Fruit fly (Drosophila melanogaster): ENCODE measurements around the gene bnl.

Gene bnl

DNA sequence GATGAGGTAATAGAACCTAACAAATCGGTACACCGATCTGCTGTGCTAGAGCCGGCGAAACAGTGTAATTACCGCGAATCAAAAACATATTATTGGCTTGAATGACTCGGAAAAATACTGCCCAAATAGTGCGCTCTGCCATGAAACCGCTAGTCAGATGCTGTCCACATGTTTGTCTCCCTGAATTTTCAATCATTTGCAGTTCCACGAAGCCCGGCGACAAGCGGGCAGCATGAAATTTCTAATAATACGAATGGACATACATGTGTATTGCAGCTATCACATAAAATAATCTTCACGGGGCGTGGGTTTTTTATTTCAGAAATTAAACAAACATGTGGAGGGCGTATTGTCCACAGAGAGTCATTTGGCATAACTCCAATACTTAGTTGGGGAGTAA lies 22.3 kb upstream of the bnl start:
- TF ChIP-seq CG8478 (optimal IDR thresholded peaks at IDR 0.05), result no peak
- TF ChIP-seq pan (optimal IDR thresholded peaks at IDR 0.05), result no peak
- no peak for TF ChIP-seq psq (optimal IDR thresholded peaks at IDR 0.05)
- TF ChIP-seq Dll (optimal IDR thresholded peaks at IDR 0.05), result no peak
- no peak for TF ChIP-seq EcR (GFP tag; optimal IDR thresholded peaks at IDR 0.05)
- TF ChIP-seq usp (GFP tag; optimal IDR thresholded peaks at IDR 0.05), result no peak

DNA sequence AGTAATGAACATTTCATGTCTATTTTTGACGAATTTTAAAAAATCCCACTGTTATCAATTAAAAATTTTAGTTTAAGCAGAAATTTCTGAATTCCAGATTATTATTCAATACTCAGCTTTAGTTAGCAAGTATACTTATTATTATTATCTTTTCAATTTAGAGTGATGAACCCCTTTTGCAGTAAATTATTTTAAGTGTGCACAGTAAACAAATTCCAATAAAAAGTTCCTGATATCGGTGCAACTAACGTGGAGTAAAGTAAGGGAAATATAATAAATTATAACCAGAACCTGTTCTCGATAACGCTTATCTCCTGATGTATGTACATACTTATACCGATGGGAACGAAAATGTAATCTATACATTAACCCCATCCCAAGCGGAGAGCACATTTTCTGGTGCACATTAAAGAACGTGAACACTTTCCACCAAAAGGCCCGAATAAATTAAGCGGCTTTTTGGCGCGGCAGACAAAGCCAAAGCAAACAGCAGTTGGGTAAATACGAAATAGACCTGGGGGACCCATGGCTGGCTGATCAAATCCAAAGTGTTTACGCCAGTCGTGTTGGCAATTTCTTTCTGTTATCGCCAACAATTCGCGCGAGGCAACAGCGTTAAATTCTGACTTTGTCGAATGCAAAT lies 21.5 kb upstream of the bnl start:
- TF ChIP-seq psq (optimal IDR thresholded peaks at IDR 0.05) (no peak), Dll (optimal IDR thresholded peaks at IDR 0.05) (no peak), usp (GFP tag; optimal IDR thresholded peaks at IDR 0.05) (no peak), CG8478 (optimal IDR thresholded peaks at IDR 0.05) (no peak), pan (optimal IDR thresholded peaks at IDR 0.05) (no peak), EcR (GFP tag; optimal IDR thresholded peaks at IDR 0.05) (no peak)

DNA sequence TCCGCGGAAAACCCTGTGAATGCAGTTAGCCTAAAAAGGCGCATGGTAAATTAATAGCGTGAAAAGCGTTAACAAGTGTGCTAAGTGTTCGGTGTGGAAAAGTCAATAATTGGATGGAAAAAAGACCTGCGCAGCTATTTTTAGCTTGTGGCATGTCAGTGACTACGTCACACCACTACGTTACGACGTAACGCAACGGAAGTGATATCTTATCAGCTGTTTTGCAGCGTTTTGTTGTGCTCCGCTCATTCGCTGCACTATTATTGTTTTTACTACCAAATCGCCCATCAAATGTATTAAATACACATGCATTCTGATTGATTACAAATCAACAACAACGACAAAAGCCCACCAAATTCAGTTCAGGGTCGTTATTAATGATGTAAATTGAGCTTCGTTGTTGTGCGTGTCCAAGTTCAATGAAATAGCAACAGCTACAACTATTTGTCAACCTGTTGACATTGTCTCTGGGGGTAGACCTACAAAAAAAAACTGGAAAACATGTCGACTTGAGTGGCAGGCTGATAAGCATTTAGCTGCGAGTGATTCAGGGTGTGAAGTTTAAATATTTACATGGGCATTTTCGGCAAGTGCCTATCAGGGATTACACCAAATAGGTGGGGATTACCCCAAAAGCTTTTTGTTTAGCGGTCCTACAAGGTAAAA lies 11.1 kb upstream of the bnl start:
- TF ChIP-seq EcR (GFP tag; optimal IDR thresholded peaks at IDR 0.05) (no peak), CG8478 (optimal IDR thresholded peaks at IDR 0.05) (no peak), Dll (optimal IDR thresholded peaks at IDR 0.05) (no peak), psq (optimal IDR thresholded peaks at IDR 0.05) (no peak), pan (optimal IDR thresholded peaks at IDR 0.05) (no peak), usp (GFP tag; optimal IDR thresholded peaks at IDR 0.05) (no peak)

DNA sequence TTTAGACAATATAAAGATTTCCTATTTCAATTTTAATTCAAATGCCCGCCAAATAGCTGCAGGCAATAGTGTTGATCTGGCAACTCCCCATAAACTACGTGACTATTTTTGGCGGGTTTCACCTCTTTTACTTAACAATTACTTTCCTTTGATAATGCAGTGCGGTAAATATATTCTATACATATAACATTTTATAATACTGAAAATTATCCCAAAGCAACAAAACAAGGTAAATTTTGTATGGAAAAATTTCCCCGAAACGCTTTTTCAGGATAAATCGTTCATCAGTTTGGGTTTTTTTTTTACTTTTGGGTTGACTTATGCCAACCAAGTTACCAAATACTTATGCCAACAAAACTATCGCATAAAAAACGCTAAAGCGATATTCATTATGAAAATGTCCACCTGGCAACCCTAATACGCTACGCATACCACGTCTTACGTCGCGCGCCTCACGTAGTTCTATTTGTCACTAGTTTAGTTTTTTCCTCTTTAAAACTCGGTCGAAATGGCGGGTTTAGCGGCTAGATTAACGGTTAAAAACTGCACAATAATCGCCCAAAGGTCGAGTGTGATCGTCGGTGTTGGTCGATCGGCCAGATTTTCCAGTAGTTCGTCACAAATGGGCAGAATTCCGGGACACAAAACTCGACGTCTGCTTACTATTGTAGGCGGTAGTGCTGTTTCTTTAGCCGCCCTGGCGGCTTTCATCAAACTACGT lies 10.4 kb upstream of the bnl start, which contains the start of gene MICU3:
MICU3 (plus strand) TSS at position 442 of the 721 bp plus-strand sequence.
- TF ChIP-seq psq (optimal IDR thresholded peaks at IDR 0.05) (no peak), usp (GFP tag; optimal IDR thresholded peaks at IDR 0.05) (no peak), pan (optimal IDR thresholded peaks at IDR 0.05) (no peak), EcR (GFP tag; optimal IDR thresholded peaks at IDR 0.05) (no peak), Dll (optimal IDR thresholded peaks at IDR 0.05) (no peak), CG8478 (optimal IDR thresholded peaks at IDR 0.05) (no peak)

DNA sequence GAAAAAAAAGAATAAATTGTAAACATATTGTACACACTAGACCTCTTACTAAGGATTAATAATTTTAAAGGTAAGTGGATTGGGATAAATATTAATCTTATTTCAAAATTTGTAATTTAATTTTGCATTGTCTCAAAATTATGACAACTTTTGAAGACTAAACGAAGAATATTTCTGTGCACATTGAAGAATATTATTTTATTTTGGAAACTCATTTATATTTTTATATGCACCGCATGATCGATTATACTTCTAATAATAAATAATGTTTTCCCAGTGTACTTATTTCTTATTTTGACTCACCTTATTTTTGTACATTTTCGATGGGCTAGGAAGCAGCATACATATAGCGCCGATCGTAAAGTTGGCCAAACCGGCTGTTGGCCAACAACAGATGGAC lies 7.3 kb upstream of the bnl start:
- no peak for TF ChIP-seq CG8478 (optimal IDR thresholded peaks at IDR 0.05)
- TF ChIP-seq pan (optimal IDR thresholded peaks at IDR 0.05), result no peak
- TF ChIP-seq usp (GFP tag; optimal IDR thresholded peaks at IDR 0.05), result no peak

DNA sequence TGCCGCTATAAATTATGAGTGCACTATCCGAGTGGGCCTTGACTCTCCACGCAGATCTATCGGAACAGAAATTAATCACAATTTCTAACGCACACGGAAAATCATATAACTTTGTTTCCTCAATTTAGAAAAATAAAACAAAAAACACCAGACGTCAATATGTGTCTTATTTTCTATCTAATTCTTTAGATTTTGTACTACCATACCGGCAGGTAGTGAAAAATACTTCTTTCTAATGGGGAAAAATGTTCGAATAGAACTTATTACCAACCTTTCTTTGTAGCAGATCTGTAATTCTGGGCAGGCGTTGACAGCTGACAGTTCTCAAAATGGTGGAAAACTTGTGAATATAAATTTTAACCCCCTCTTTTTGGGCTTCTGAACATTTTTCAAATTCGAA lies 3.9 kb upstream of the bnl start, which contains the start of gene CG31459:
CG31459 (plus strand) TSS at position 301 of the 400 bp plus-strand sequence.
- TF ChIP-seq pan (optimal IDR thresholded peaks at IDR 0.05) (no peak), psq (optimal IDR thresholded peaks at IDR 0.05) (no peak), usp (GFP tag; optimal IDR thresholded peaks at IDR 0.05) (no peak), CG8478 (optimal IDR thresholded peaks at IDR 0.05) (no peak)

DNA sequence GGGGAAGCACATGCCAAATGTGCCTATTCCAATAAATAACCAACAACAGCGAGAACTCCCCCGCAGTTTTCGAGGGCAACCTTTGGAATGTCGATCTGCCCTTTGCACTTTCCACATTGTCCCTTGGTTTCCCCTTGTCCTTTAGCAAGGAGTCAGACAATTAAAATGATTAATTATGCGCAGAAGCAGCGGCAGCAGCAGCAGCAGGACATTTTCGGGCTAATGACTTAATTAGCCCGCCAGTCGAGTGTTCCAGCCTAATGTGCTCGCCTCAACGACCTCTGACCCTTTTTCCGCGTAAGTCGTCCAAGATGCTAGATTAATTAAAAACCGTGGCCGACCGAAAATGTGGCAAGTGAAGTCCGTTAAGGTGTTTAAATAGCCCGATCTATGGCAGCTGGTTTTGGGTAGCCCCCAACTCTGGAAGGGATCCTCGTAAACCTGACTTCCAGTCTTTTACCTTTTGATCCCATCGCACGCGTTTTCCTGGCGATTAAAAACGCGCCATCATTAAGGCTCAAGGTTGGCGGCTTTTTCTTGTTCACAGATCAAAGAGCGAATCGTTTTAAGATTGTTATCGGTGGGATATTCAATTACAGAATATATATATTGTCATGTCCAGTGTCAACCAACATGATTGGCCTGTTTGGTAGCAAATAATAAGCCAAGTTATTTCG lies 2.4 kb upstream of the bnl start:
- TF ChIP-seq psq (optimal IDR thresholded peaks at IDR 0.05), result no peak
- no peak for TF ChIP-seq pan (optimal IDR thresholded peaks at IDR 0.05)
- TF ChIP-seq EcR (GFP tag; optimal IDR thresholded peaks at IDR 0.05), result no peak
- no peak for TF ChIP-seq Dll (optimal IDR thresholded peaks at IDR 0.05)
- no peak for TF ChIP-seq CG8478 (optimal IDR thresholded peaks at IDR 0.05)
- TF ChIP-seq usp (GFP tag; optimal IDR thresholded peaks at IDR 0.05), result no peak

DNA sequence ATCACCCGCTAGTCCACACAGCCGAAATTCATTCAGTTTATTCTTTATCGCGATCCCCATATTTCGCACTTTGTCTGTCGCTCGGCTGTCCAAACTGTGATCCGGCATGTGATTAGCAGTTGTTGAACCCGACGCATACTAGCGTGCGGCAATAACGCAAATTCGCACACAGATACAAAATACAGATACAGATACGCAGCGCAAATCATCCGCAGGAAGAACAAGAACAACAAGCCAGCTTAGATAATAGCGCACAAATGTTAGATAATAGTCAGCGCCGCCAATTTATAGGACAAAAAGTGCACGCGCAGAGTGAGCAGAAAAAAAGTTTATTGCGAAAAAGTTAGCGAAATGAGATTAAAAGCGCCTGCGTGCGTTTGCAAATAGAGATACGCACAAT lies 1.6 kb downstream of the bnl start:
- no peak for TF ChIP-seq psq (optimal IDR thresholded peaks at IDR 0.05)
- no peak for TF ChIP-seq usp (GFP tag; optimal IDR thresholded peaks at IDR 0.05)
- TF ChIP-seq CG8478 (optimal IDR thresholded peaks at IDR 0.05), result no peak
- no peak for TF ChIP-seq pan (optimal IDR thresholded peaks at IDR 0.05)
- TF ChIP-seq EcR (GFP tag; optimal IDR thresholded peaks at IDR 0.05), result no peak
- no peak for TF ChIP-seq Dll (optimal IDR thresholded peaks at IDR 0.05)

DNA sequence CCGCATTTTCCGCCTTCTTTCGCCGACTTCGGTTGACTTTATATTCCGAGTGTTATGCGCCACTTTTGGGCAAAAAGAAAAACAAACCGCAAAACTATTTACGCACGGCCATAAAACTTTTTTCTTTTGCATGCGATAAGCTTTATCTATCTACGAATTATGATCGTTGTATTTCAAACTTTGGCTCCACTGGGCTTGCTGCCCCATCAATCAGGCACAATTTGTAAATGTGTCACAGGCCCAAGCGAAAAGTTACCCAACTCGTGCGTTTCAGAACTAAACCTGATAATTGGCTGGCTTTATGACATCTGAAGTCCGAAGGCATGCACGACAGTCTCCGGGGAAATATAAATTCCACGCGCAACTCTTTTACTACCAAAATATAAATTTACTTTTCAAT lies 2.7 kb downstream of the bnl start:
- TF ChIP-seq Dll (optimal IDR thresholded peaks at IDR 0.05), result no peak
- TF ChIP-seq CG8478 (optimal IDR thresholded peaks at IDR 0.05), result no peak
- no peak for TF ChIP-seq pan (optimal IDR thresholded peaks at IDR 0.05)
- TF ChIP-seq usp (GFP tag; optimal IDR thresholded peaks at IDR 0.05), result no peak
- no peak for TF ChIP-seq psq (optimal IDR thresholded peaks at IDR 0.05)
- TF ChIP-seq EcR (GFP tag; optimal IDR thresholded peaks at IDR 0.05), result no peak

DNA sequence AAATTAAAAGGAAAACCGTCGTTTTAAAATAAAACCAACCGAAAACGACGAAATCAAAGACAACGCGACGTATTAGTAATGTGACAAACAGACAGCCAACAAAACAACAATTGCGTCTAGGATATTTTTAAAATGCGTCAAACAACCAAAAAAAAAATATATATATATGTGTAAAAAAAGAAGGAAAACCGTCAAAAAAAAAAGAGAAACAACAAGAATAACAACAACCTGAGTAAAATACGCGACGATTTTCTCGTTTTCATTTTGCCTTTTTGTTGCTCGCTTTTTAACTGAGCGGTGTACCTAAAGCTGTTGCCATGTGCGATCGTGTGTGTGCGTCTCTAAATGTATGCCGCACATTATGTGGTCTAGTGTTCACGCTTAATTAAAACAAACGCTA lies 3.1 kb downstream of the bnl start:
- TF ChIP-seq CG8478 (optimal IDR thresholded peaks at IDR 0.05) (no peak), Dll (optimal IDR thresholded peaks at IDR 0.05) (no peak), usp (GFP tag; optimal IDR thresholded peaks at IDR 0.05) (no peak), EcR (GFP tag; optimal IDR thresholded peaks at IDR 0.05) (no peak), psq (optimal IDR thresholded peaks at IDR 0.05) (no peak), pan (optimal IDR thresholded peaks at IDR 0.05) (no peak)

DNA sequence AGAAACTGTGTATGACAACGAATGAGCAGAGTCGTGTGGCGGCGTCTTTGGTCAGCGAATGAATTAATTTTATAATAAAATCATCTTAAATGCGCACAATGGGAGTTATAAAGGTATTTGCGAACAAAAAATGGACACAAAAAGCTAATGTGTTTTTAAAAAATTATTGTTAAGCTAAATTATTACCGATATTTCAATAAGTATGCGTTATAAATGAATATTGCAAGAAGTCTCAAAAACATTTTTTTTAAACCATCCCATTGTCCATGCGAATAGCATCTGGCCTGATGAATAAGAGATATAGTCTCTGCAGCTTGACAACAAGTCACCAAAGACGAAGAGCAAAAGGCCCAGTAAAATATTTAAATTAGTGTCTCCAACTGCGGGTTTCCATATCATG lies 5.6 kb downstream of the bnl start:
- TF ChIP-seq EcR (GFP tag; optimal IDR thresholded peaks at IDR 0.05) (no peak), pan (optimal IDR thresholded peaks at IDR 0.05) (no peak), CG8478 (optimal IDR thresholded peaks at IDR 0.05) (no peak), psq (optimal IDR thresholded peaks at IDR 0.05) (no peak), Dll (optimal IDR thresholded peaks at IDR 0.05) (no peak), usp (GFP tag; optimal IDR thresholded peaks at IDR 0.05) (no peak)

All from whole organism.